Worm (Caenorhabditis elegans): ENCODE measurements around the gene F47G3.3.

DNA sequence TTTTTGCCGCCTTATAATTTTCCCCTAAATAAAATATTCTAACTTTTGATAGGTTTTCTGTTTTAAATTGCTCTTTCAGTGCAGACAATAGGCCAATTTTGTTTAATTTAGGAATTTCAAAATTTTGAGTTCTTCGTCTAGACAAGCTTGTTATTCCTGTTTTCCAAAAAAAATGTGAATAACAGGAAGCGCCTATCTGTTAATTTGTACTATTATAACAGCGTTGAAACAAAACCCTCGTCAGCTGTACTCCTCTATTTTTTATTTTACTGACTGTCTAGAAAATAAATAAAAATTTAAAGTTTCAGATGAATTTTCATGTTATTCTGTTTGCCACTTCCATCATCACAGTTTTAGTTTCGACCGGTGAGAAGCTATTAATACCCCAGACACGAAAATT is 5.5 kb downstream of the F47G3.3 start, which contains the start of gene F47G3.4:
- no peak for TF ChIP-seq ztf-11 (tag; optimal IDR thresholded peaks at IDR 0.05)
- TF ChIP-seq unc-39 (tag; optimal IDR thresholded peaks at IDR 0.05) = no peak
- TF ChIP-seq snpc-4 (tag; optimal IDR thresholded peaks at IDR 0.05) = no peak
- no peak for TF ChIP-seq nhr-237 (tag; optimal IDR thresholded peaks at IDR 0.05)
- no peak for TF ChIP-seq lin-32 (GFP tag; optimal IDR thresholded peaks at IDR 0.05)
- TF ChIP-seq ham-2 (GFP tag; optimal IDR thresholded peaks at IDR 0.05) = no peak
- TF ChIP-seq unc-62 (GFP tag; optimal IDR thresholded peaks at IDR 0.05) = no peak
- no peak for TF ChIP-seq elt-1 (tag; optimal IDR thresholded peaks at IDR 0.05; ENCODE audit: borderline replicate concordance, insufficient read depth)
